Worm (Caenorhabditis elegans): ENCODE data around the gene lin-56.

ce11 chrII:10449707-10450106 is at the start of gene lin-56:
- TF ChIP-seq flt-1 (GFP tag; IDR thresholded peaks at IDR 0.05) = no peak
- no peak for TF ChIP-seq ztf-29 (GFP tag; IDR thresholded peaks at IDR 0.05)
- TF ChIP-seq ztf-23 (GFP tag; IDR thresholded peaks at IDR 0.05) = no peak

Data from whole organism, midembryonic.